Fruit fly (Drosophila melanogaster) whole organism, prepupa: ENCODE data around the gene Rsf1.

Experiments used
- Blimp-1 ChIP-seq: fragments of 200-800 bp; sonication (Bioruptor generic); optimal IDR thresholded peaks from 3 replicates; lab custom pipeline; 2017; ENCODE audit warnings: missing biosample characterization, missing genetic modification characterization, mild to moderate bottlenecking, moderate library complexity, missing genetic modification reagents
- CG10631 ChIP-seq: fragments of 200-800 bp; sonication (Bioruptor generic); optimal IDR thresholded peaks from 2 replicates; lab custom pipeline; 2016; ENCODE audit warnings: missing biosample characterization, missing genetic modification characterization
- CG11762 ChIP-seq: fragments of 200-800 bp; sonication (Bioruptor generic); optimal IDR thresholded peaks from 3 replicates; lab custom pipeline; 2016; ENCODE audit warnings: missing biosample characterization, missing genetic modification characterization; ENCODE audit not compliant: insufficient read depth
- CG15336 ChIP-seq: fragments of 200-800 bp; sonication (Bioruptor generic); IDR thresholded peaks from 2 replicates; pipeline ENCODE4 v1.3.6; 2022; ENCODE audit warnings: missing biosample characterization, missing genetic modification characterization
- CG1621 ChIP-seq: fragments of 200-800 bp; sonication (Bioruptor generic); optimal IDR thresholded peaks from 3 replicates; lab custom pipeline; 2018; ENCODE audit warnings: missing biosample characterization, mild to moderate bottlenecking, missing genetic modification characterization
- CG16779 ChIP-seq: fragments of 200-800 bp; sonication (Bioruptor generic); optimal IDR thresholded peaks from 3 replicates; lab custom pipeline; 2017; ENCODE audit warnings: missing biosample characterization, mild to moderate bottlenecking, missing genetic modification characterization
- CG3032 ChIP-seq: fragments of 200-800 bp; optimal IDR thresholded peaks from 2 replicates; lab custom pipeline; 2019; ENCODE audit warnings: missing biosample characterization, mild to moderate bottlenecking, missing genetic modification characterization, moderate library complexity
- CG31627 ChIP-seq: fragments of 200-800 bp; sonication (Bioruptor generic); optimal IDR thresholded peaks from 3 replicates; lab custom pipeline; 2016; ENCODE audit warnings: missing biosample characterization, missing genetic modification characterization
- CG34406 ChIP-seq: fragments of 200-800 bp; sonication (Bioruptor generic); optimal IDR thresholded peaks from 3 replicates; lab custom pipeline; 2016; ENCODE audit warnings: missing biosample characterization, missing genetic modification characterization
- CG6163 ChIP-seq: fragments of 200-800 bp; sonication (Bioruptor generic); IDR thresholded peaks from 3 replicates; pipeline ENCODE4 v1.3.6; 2022; ENCODE audit warnings: missing biosample characterization, missing genetic modification characterization
- CG6792 ChIP-seq: fragments of 200-800 bp; sonication (Bioruptor generic); optimal IDR thresholded peaks from 3 replicates; lab custom pipeline; 2016; ENCODE audit warnings: missing biosample characterization, missing genetic modification characterization
- CG6808 ChIP-seq: fragments of 200-800 bp; sonication (Bioruptor generic); optimal IDR thresholded peaks from 3 replicates; lab custom pipeline; 2017; ENCODE audit warnings: missing biosample characterization, missing genetic modification characterization, mild to moderate bottlenecking, moderate library complexity, missing genetic modification reagents
- CG6854 ChIP-seq: fragments of 200-800 bp; sonication (Bioruptor generic); optimal IDR thresholded peaks from 2 replicates; lab custom pipeline; 2017; ENCODE audit warnings: missing biosample characterization, mild to moderate bottlenecking, missing genetic modification characterization
- CG7368 ChIP-seq: fragments of 200-800 bp; sonication (Bioruptor generic); optimal IDR thresholded peaks from 3 replicates; lab custom pipeline; 2016; ENCODE audit warnings: missing biosample characterization, missing genetic modification characterization
- CG8632 ChIP-seq: fragments of 200-800 bp; sonication (Bioruptor generic); optimal IDR thresholded peaks from 3 replicates; lab custom pipeline; 2016; ENCODE audit warnings: missing biosample characterization, missing genetic modification characterization
- Eip75B ChIP-seq: fragments of 200-800 bp; sonication (Bioruptor generic); optimal IDR thresholded peaks from 3 replicates; lab custom pipeline; 2016; ENCODE audit warnings: missing biosample characterization, missing genetic modification characterization
- Eip78C ChIP-seq: fragments of 200-800 bp; sonication (Bioruptor generic); peaks from one replicate; lab custom pipeline; 2016; ENCODE audit warnings: missing biosample characterization, missing genetic modification characterization
- Ets21C ChIP-seq: fragments of 200-800 bp; sonication (Bioruptor generic); optimal IDR thresholded peaks from 3 replicates; lab custom pipeline; 2016; ENCODE audit warnings: missing biosample characterization, missing genetic modification characterization
- Ets96B ChIP-seq: fragments of 200-800 bp; optimal IDR thresholded peaks from 2 replicates; lab custom pipeline; 2019; ENCODE audit warnings: missing biosample characterization, mild to moderate bottlenecking, missing genetic modification characterization, moderate library complexity
- Gug ChIP-seq: fragments of 200-800 bp; sonication (Bioruptor generic); IDR thresholded peaks from 2 replicates; pipeline ENCODE4 v1.3.6; 2022; ENCODE audit warnings: missing biosample characterization, missing genetic modification characterization
- Hr38 ChIP-seq: sonication (Bioruptor generic); optimal IDR thresholded peaks from 2 replicates; lab custom pipeline; 2016; ENCODE audit warnings: missing biosample characterization, missing genetic modification characterization
- Hr4 ChIP-seq: fragments of 200-800 bp; sonication (Bioruptor generic); optimal IDR thresholded peaks from 3 replicates; lab custom pipeline; 2016; ENCODE audit warnings: missing biosample characterization, missing genetic modification characterization
- Lpt ChIP-seq: fragments of 200-800 bp; sonication (Bioruptor generic); optimal IDR thresholded peaks from 3 replicates; lab custom pipeline; 2016; ENCODE audit warnings: missing biosample characterization, missing genetic modification characterization
- Met ChIP-seq: fragments of 200-800 bp; sonication (Bioruptor generic); optimal IDR thresholded peaks from 3 replicates; lab custom pipeline; 2016; ENCODE audit warnings: missing biosample characterization, missing genetic modification characterization
- OdsH ChIP-seq: fragments of 200-800 bp; sonication (Bioruptor generic); optimal IDR thresholded peaks from 3 replicates; lab custom pipeline; 2016; ENCODE audit warnings: missing biosample characterization, missing genetic modification characterization
- Sox14 ChIP-seq: fragments of 200-800 bp; sonication (Bioruptor generic); optimal IDR thresholded peaks from 3 replicates; lab custom pipeline; 2016; ENCODE audit warnings: missing biosample characterization, missing genetic modification characterization
- Sox15 ChIP-seq: fragments of 200-800 bp; sonication (Bioruptor generic); optimal IDR thresholded peaks from 3 replicates; lab custom pipeline; 2016; ENCODE audit warnings: missing biosample characterization, missing genetic modification characterization
- achi ChIP-seq: fragments of 200-800 bp; sonication (Bioruptor generic); optimal IDR thresholded peaks from 3 replicates; lab custom pipeline; 2016; ENCODE audit warnings: missing biosample characterization, missing genetic modification characterization
- acj6 ChIP-seq: fragments of 200-800 bp; sonication (Bioruptor generic); optimal IDR thresholded peaks from 3 replicates; lab custom pipeline; 2016; ENCODE audit warnings: missing biosample characterization, missing genetic modification characterization
- cyc ChIP-seq: fragments of 200-800 bp; sonication (Bioruptor generic); optimal IDR thresholded peaks from 3 replicates; lab custom pipeline; 2016; ENCODE audit warnings: missing biosample characterization, missing genetic modification characterization
- dsx ChIP-seq: fragments of 200-800 bp; optimal IDR thresholded peaks from 3 replicates; lab custom pipeline; 2019; ENCODE audit warnings: missing biosample characterization, mild to moderate bottlenecking, missing genetic modification characterization, moderate library complexity; ENCODE audit not compliant: poor library complexity, severe bottlenecking
- esn ChIP-seq: fragments of 200-800 bp; sonication (Bioruptor generic); optimal IDR thresholded peaks from 2 replicates; lab custom pipeline; 2016; ENCODE audit warnings: missing biosample characterization, mild to moderate bottlenecking, missing genetic modification characterization, moderate library complexity
- fd59A ChIP-seq: fragments of 200-800 bp; sonication (Bioruptor generic); optimal IDR thresholded peaks from 2 replicates; lab custom pipeline; 2017; ENCODE audit warnings: missing biosample characterization, mild to moderate bottlenecking, missing genetic modification characterization, missing genetic modification reagents
- fd85E ChIP-seq: fragments of 200-800 bp; sonication (Bioruptor generic); optimal IDR thresholded peaks from 3 replicates; lab custom pipeline; 2016; ENCODE audit warnings: missing biosample characterization, missing genetic modification characterization
- lz ChIP-seq: fragments of 200-800 bp; sonication (Bioruptor generic); optimal IDR thresholded peaks from 3 replicates; lab custom pipeline; 2016; ENCODE audit warnings: missing biosample characterization, missing genetic modification characterization
- net ChIP-seq: fragments of 200-800 bp; sonication (Bioruptor generic); optimal IDR thresholded peaks from 3 replicates; lab custom pipeline; 2016; ENCODE audit warnings: missing biosample characterization, missing genetic modification characterization
- salr ChIP-seq, 2 experiments: fragments of 200-800 bp; sonication (Bioruptor generic); optimal IDR thresholded peaks; 3 replicates each; lab custom pipeline; 2016 to 2018; ENCODE audit warnings: missing biosample characterization in 2 of 2, missing genetic modification characterization in 2 of 2, mild to moderate bottlenecking in 1 of 2
- spab ChIP-seq: fragments of 200-800 bp; sonication (Bioruptor generic); optimal IDR thresholded peaks from 2 replicates; lab custom pipeline; 2017; ENCODE audit warnings: missing biosample characterization, mild to moderate bottlenecking, missing genetic modification characterization, missing genetic modification reagents
- ss ChIP-seq, 2 experiments: fragments of 200-800 bp; sonication (Bioruptor generic); optimal IDR thresholded peaks; 2 replicates in 1 of 2; 3 replicates in 1 of 2; lab custom pipeline; 2017 to 2018; ENCODE audit warnings: mild to moderate bottlenecking in 2 of 2, missing biosample characterization in 2 of 2, missing genetic modification characterization in 2 of 2, moderate library complexity in 1 of 2
- topi ChIP-seq: fragments of 200-800 bp; sonication (Bioruptor generic); optimal IDR thresholded peaks from 3 replicates; lab custom pipeline; 2016; ENCODE audit warnings: missing biosample characterization, missing genetic modification characterization

The Rsf1 gene

dm6 chr2L:10306518-10307260 is 43.3 kb upstream of the Rsf1 start, which contains the start of the genes CG5390 and CG4968 (continued):
- TF ChIP-seq spab (no peak), Ets96B (tag; lab: Kevin White, UChicago) (peak; percentile 77), Gug (GFP tag; lab: Robert Waterston, UW) (peak; percentile 63), CG6854 (peak; percentile 46), CG6808 (GFP tag; lab: Kevin White, UChicago) (peak; percentile 65), fd59A (GFP tag; lab: Kevin White, UChicago) (no peak), dsx (GFP tag; lab: Kevin White, UChicago) (peak; percentile 94), CG6163 (peak; percentile 79; the same call in 2 of the 3 replicates), CG31627 (peak; percentile 51)

- no peak for TF ChIP-seq Blimp-1 (GFP tag; lab: Kevin White, UChicago)
- no peak for TF ChIP-seq CG10631 (GFP tag; lab: Kevin White, UChicago)
- peak; percentile 39 for TF ChIP-seq Eip78C (GFP tag; lab: Kevin White, UChicago)
These were observed 42.3 kb upstream of the Rsf1 start for dm6 chr2L:10305538-10306147.

DNA sequence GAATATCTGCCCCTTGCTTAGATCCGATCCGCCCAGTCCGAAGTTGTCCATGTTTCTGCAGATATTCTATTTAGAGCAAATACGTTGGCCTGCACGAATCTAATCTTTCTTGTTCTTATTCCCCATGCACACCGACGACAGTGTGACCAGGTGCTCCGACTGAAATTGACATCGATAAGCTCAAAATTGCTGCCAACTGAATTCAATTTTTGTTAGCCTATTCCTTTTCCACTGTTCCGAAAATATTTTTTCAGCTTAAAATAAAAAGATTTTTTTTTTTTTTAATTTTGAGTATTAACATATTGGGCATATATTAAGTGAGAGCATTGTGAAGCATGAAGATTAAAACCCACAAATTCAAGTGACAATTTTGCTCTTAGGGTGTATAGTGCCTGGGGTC is 40.4 kb upstream of the Rsf1 start, which contains the start of gene nmd:
nmd (minus strand) TSS at position 162 of the 400 bp plus-strand sequence.
- peak; percentile 34 for TF ChIP-seq Sox14 (GFP tag; lab: Kevin White, UChicago)
- peak; percentile 2 for TF ChIP-seq CG31627
- no peak for TF ChIP-seq Eip75B (GFP tag; lab: Kevin White, UChicago)
- TF ChIP-seq acj6 (GFP tag; lab: Kevin White, UChicago) = no peak
- TF ChIP-seq esn = peak; percentile 30
- no peak for TF ChIP-seq CG16779 (tag; lab: Kevin White, UChicago)
- TF ChIP-seq Eip78C (GFP tag; lab: Kevin White, UChicago) = peak; percentile 45

- peak; percentile 42 for TF ChIP-seq Eip78C (GFP tag; lab: Kevin White, UChicago)
- TF ChIP-seq CG1621 (tag; lab: Kevin White, UChicago) = no peak
These were observed 38.6 kb upstream of the Rsf1 start, which contains the start of gene CG13138 for dm6 chr2L:10301918-10302317. TSS of gene CG13138 (minus strand) at chr2L:10302018.

- TF ChIP-seq CG34406 (no peak), Met (GFP tag; lab: Kevin White, UChicago) (peak; percentile 62), topi (peak; percentile 50), Sox15 (GFP tag; lab: Kevin White, UChicago) (peak; percentile 13), CG31627 (peak; percentile 39), Ets21C (GFP tag; lab: Kevin White, UChicago) (peak; percentile 18), CG11762 (GFP tag; lab: Kevin White, UChicago) (peak; percentile 36), esn (peak; percentile 75), net (GFP tag; lab: Kevin White, UChicago) (no peak), Ets96B (tag; lab: Kevin White, UChicago) (peak; percentile 67), CG8632 (peak; percentile 62), Sox14 (GFP tag; lab: Kevin White, UChicago) (peak; percentile 41), CG6792 (GFP tag; lab: Kevin White, UChicago) (peak; percentile 51), Hr38 (no peak), ss (GFP tag; optimal IDR thresholded peaks at IDR 0.05; lab: Kevin White, UChicago) (no peak), lz (peak; percentile 47), acj6 (GFP tag; lab: Kevin White, UChicago) (peak; percentile 60), Hr4 (GFP tag; lab: Kevin White, UChicago) (peak; percentile 61), achi (GFP tag; lab: Kevin White, UChicago) (peak; percentile 75), Lpt (peak; percentile 35), Eip78C (GFP tag; lab: Kevin White, UChicago) (peak; percentile 86), Eip75B (GFP tag; lab: Kevin White, UChicago) (peak; percentile 50), CG7368 (GFP tag; lab: Kevin White, UChicago) (no peak), fd85E (GFP tag; lab: Kevin White, UChicago) (no peak), CG6163 (no peak), CG15336 (GFP tag; lab: Robert Waterston, UW) (peak; percentile 85), OdsH (peak; percentile 74), CG10631 (GFP tag; lab: Kevin White, UChicago) (peak; percentile 62), salr (GFP tag; optimal IDR thresholded peaks at IDR 0.05; lab: Kevin White, UChicago) (peak in 1 of 2 experiments; percentile 22), cyc (peak; percentile 57), CG3032 (tag; lab: Kevin White, UChicago) (peak; percentile 70)
These were observed 36.4 kb upstream of the Rsf1 start, which contains the start of gene CYLD for dm6 chr2L:10299810-10300147. TSS of gene CYLD (minus strand) at chr2L:10299847.
